Fruit fly (Drosophila melanogaster): ENCODE data around the gene CG12502.

Gene CG12502

dm6 chr3L:908508-909162 is 43.4 kb downstream of the CG12502 start, which contains the start of gene nerfin-1 (continued):
- TF ChIP-seq luna (GFP tag; optimal IDR thresholded peaks at IDR 0.05) = no peak
- no peak for TF ChIP-seq Ets65A (GFP tag)
- TF ChIP-seq toy (GFP tag; IDR thresholded peaks at IDR 0.05) = no peak
- TF ChIP-seq Dp (GFP tag; optimal IDR thresholded peaks at IDR 0.05) = no peak
- no peak for TF ChIP-seq prd (optimal IDR thresholded peaks at IDR 0.05)
- TF ChIP-seq prd (GFP tag; IDR thresholded peaks at IDR 0.05) = peak; percentile 44; the same call in 2 of the 3 replicates
- TF ChIP-seq nom (GFP tag; optimal IDR thresholded peaks at IDR 0.05) = no peak
- peak; percentile 12 for TF ChIP-seq CG13424 (tag; optimal IDR thresholded peaks at IDR 0.05)
- no peak for TF ChIP-seq CG7357 (GFP tag; IDR thresholded peaks at IDR 0.05)
- TF ChIP-seq slp2 (GFP tag; optimal IDR thresholded peaks at IDR 0.05) = peak; percentile 24
- no peak for TF ChIP-seq pfk (GFP tag; optimal IDR thresholded peaks at IDR 0.05)
- no peak for TF ChIP-seq CG18764 (GFP tag; optimal IDR thresholded peaks at IDR 0.05)
- no peak for TF ChIP-seq MTF-1 (GFP tag; optimal IDR thresholded peaks at IDR 0.05; ENCODE audit: borderline replicate concordance)
- TF ChIP-seq mld (GFP tag; IDR thresholded peaks at IDR 0.05; ENCODE audit: partially characterized antibody) = no peak
- TF ChIP-seq CG2889 (GFP tag; IDR thresholded peaks at IDR 0.05) = no peak
- no peak for TF ChIP-seq E2f1 (GFP tag; IDR thresholded peaks at IDR 0.05)
- no peak for TF ChIP-seq CG30020 (tag; optimal IDR thresholded peaks at IDR 0.05)
- TF ChIP-seq zen (tag; optimal IDR thresholded peaks at IDR 0.05) = peak; percentile 65
- peak; percentile 44 for TF ChIP-seq Ssrp (tag; optimal IDR thresholded peaks at IDR 0.05)
- no peak for TF ChIP-seq seq (GFP tag; IDR thresholded peaks at IDR 0.05)
- no peak; the same call in 1 of the 2 replicates for TF ChIP-seq Adf1 (GFP tag; IDR thresholded peaks at IDR 0.05)
- TF ChIP-seq Nf-YB (GFP tag; optimal IDR thresholded peaks at IDR 0.05) = no peak
- no peak for TF ChIP-seq vnd (GFP tag; IDR thresholded peaks at IDR 0.05; ENCODE audit: partially characterized antibody)
- TF ChIP-seq CG33557 (GFP tag; optimal IDR thresholded peaks at IDR 0.05) = no peak
- peak; percentile 39 for TF ChIP-seq dmrt99B (tag; optimal IDR thresholded peaks at IDR 0.05)
- TF ChIP-seq CG4820 (GFP tag; optimal IDR thresholded peaks at IDR 0.05) = peak; percentile 16
- TF ChIP-seq sob (GFP tag; IDR thresholded peaks at IDR 0.05) = no peak
- TF ChIP-seq Nf-YC (tag; optimal IDR thresholded peaks at IDR 0.05) = no peak
- TF ChIP-seq Sry-δ (GFP tag; optimal IDR thresholded peaks at IDR 0.05) = no peak
- TF ChIP-seq Six4 (GFP tag; optimal IDR thresholded peaks at IDR 0.05) = no peak
- TF ChIP-seq aop (GFP tag; IDR thresholded peaks at IDR 0.05) = no peak
- no peak for TF ChIP-seq fd64A (GFP tag; optimal IDR thresholded peaks at IDR 0.05)
- no peak for TF ChIP-seq CG13624 (GFP tag; optimal IDR thresholded peaks at IDR 0.05)
- TF ChIP-seq ewg (GFP tag; optimal IDR thresholded peaks at IDR 0.05) = no peak
- TF ChIP-seq CG4360 (GFP tag; IDR thresholded peaks at IDR 0.05) = no peak
- TF ChIP-seq sna (GFP tag; IDR thresholded peaks at IDR 0.05; ENCODE audit: partially characterized antibody) = no peak
- TF ChIP-seq CG2120 (GFP tag; optimal IDR thresholded peaks at IDR 0.05) = peak; percentile 7
- peak in 1 of 2 experiments; percentile 17 for TF ChIP-seq bsh (GFP tag; optimal IDR thresholded peaks at IDR 0.05)
- TF ChIP-seq mirr (GFP tag; optimal IDR thresholded peaks at IDR 0.05) = no peak
- no peak for TF ChIP-seq tap (tag; optimal IDR thresholded peaks at IDR 0.05)
- TF ChIP-seq Hr78 (GFP tag; optimal IDR thresholded peaks at IDR 0.05) = no peak
- no peak for TF ChIP-seq HLH3B (GFP tag; IDR thresholded peaks at IDR 0.05)
- TF ChIP-seq CG11695 (GFP tag; IDR thresholded peaks at IDR 0.05) = no peak
- TF ChIP-seq CG13894 (tag; optimal IDR thresholded peaks at IDR 0.05) = no peak
- TF ChIP-seq CG9932 (GFP tag; IDR thresholded peaks at IDR 0.05) = no peak
- peak; percentile 71 for TF ChIP-seq zf30C (GFP tag; optimal IDR thresholded peaks at IDR 0.05)
- TF ChIP-seq tna (GFP tag; IDR thresholded peaks at IDR 0.05; ENCODE audit: partially characterized antibody) = no peak
- no peak for TF ChIP-seq da (GFP tag; optimal IDR thresholded peaks at IDR 0.05)
- TF ChIP-seq NfI (GFP tag; optimal IDR thresholded peaks at IDR 0.05) = no peak
- TF ChIP-seq sd (tag; optimal IDR thresholded peaks at IDR 0.05) = no peak
